Fruit fly (Drosophila melanogaster): ENCODE measurements around the gene fz2.
A peak's percentile ranks its signal among the peaks of the same experiment; 100 is the strongest.

fz2 gene

DNA sequence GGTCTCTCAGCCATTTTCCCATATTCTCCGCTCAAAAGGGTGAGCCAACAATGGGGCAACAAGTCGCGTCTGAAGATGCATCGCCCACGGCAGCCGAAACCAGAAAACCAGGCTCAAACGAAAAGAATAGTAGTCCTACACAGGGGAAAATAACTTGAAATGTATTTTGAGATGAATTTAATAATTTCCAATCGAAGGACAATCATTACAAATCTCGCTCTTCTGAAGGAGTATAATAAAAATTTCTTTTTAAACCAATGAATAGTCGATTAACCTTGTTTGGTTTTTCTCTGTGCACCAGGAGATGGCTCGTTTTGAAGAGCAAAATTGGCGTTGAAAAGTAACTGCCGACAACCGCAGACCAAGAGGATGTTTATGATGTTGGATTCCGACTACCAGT is 75.3 kb downstream of the fz2 start (continued):
- no peak for TF ChIP-seq Stat92E (GFP tag; optimal IDR thresholded peaks at IDR 0.05)
- no peak for TF ChIP-seq zfh2 (GFP tag; optimal IDR thresholded peaks at IDR 0.05)
- peak in 1 of 3 experiments; percentile 56 for TF ChIP-seq lola (GFP tag; optimal IDR thresholded peaks at IDR 0.05)
- TF ChIP-seq sna (GFP tag; IDR thresholded peaks at IDR 0.05; ENCODE audit: partially characterized antibody), result no peak
- peak; percentile 61 for TF ChIP-seq gem (tag; optimal IDR thresholded peaks at IDR 0.05)
- TF ChIP-seq NC2α (GFP tag; optimal IDR thresholded peaks at IDR 0.05), result no peak
- TF ChIP-seq CG9609 (GFP tag; optimal IDR thresholded peaks at IDR 0.05), result peak; percentile 17
- 0 out of 3 replicates have a peak, but pooled peaks have one; percentile 10 for TF ChIP-seq ken (GFP tag; IDR thresholded peaks at IDR 0.05)
- no peak for TF ChIP-seq pan (optimal IDR thresholded peaks at IDR 0.05)
- TF ChIP-seq pan (GFP tag; optimal IDR thresholded peaks at IDR 0.05 in 1 of 2, IDR thresholded peaks at IDR 0.05 in 1 of 2), result peak in 1 of 2 experiments; percentile 38
- peak; percentile 41 for TF ChIP-seq D19A (tag; optimal IDR thresholded peaks at IDR 0.05)
- TF ChIP-seq CG32767 (GFP tag; IDR thresholded peaks at IDR 0.05), result no peak
- TF ChIP-seq trh (GFP tag; optimal IDR thresholded peaks at IDR 0.05), result no peak
- peak; percentile 84 for TF ChIP-seq corto (GFP tag; optimal IDR thresholded peaks at IDR 0.05)
- peak; percentile 19; the same call in 1 of the 3 replicates for TF ChIP-seq CG2199 (GFP tag; IDR thresholded peaks at IDR 0.05)
- no peak for TF ChIP-seq CG11093 (GFP tag; IDR thresholded peaks at IDR 0.05)
- no peak for TF ChIP-seq ham (GFP tag; IDR thresholded peaks at IDR 0.05)
- peak; percentile 44 for TF ChIP-seq az2 (GFP tag; optimal IDR thresholded peaks at IDR 0.05)
- TF ChIP-seq CG17359 (tag; optimal IDR thresholded peaks at IDR 0.05), result peak; percentile 32
- no peak for TF ChIP-seq CG31388 (GFP tag; optimal IDR thresholded peaks at IDR 0.05)
- no peak for TF ChIP-seq CG18619 (GFP tag; optimal IDR thresholded peaks at IDR 0.05)
- TF ChIP-seq lmd (GFP tag; IDR thresholded peaks at IDR 0.05), result peak; percentile 32
- 0 out of 3 replicates have a peak, but pooled peaks have one; percentile 27 for TF ChIP-seq H15 (GFP tag; IDR thresholded peaks at IDR 0.05)
- TF ChIP-seq CG17912 (GFP tag; optimal IDR thresholded peaks at IDR 0.05), result no peak
- no peak for TF ChIP-seq Dip2 (GFP tag; IDR thresholded peaks at IDR 0.05)
- peak; percentile 35 for TF ChIP-seq grau (tag; optimal IDR thresholded peaks at IDR 0.05)
- peak; percentile 45 for TF ChIP-seq Xbp1 (GFP tag; optimal IDR thresholded peaks at IDR 0.05)
- no peak for TF ChIP-seq gfzf (GFP tag; optimal IDR thresholded peaks at IDR 0.05)
- peak in 1 of 2 experiments; percentile 34 for TF ChIP-seq dpn (GFP tag; optimal IDR thresholded peaks at IDR 0.05)
- no peak for TF ChIP-seq dimm (GFP tag; IDR thresholded peaks at IDR 0.05)
- TF ChIP-seq CG6813 (GFP tag; optimal IDR thresholded peaks at IDR 0.05), result no peak
- no peak for TF ChIP-seq D (optimal IDR thresholded peaks at IDR 0.05)
- peak; percentile 35 for TF ChIP-seq D (GFP tag; optimal IDR thresholded peaks at IDR 0.05)
- no peak for TF ChIP-seq Fer3 (tag; optimal IDR thresholded peaks at IDR 0.05)
- TF ChIP-seq lbe (GFP tag; optimal IDR thresholded peaks at IDR 0.05), result peak; percentile 76
- peak; percentile 89 for TF ChIP-seq sens (GFP tag)
- TF ChIP-seq CG8388 (GFP tag; optimal IDR thresholded peaks at IDR 0.05), result peak; percentile 33
- TF ChIP-seq gsb-n (tag; optimal IDR thresholded peaks at IDR 0.05), result peak; percentile 44
- TF ChIP-seq dan (GFP tag; IDR thresholded peaks at IDR 0.05), result no peak
- TF ChIP-seq phol (tag; optimal IDR thresholded peaks at IDR 0.05), result peak; percentile 45
- no peak for TF ChIP-seq CG12299 (tag; optimal IDR thresholded peaks at IDR 0.05)
- peak; percentile 76 for TF ChIP-seq Xrp1 (GFP tag; IDR thresholded peaks at IDR 0.05)
- no peak for TF ChIP-seq eve (GFP tag; optimal IDR thresholded peaks at IDR 0.05)
- 0 out of 2 replicates have a peak, but pooled peaks have one; percentile 13 for TF ChIP-seq CG4404 (GFP tag; IDR thresholded peaks at IDR 0.05)
- no peak for TF ChIP-seq CG11723 (GFP tag; optimal IDR thresholded peaks at IDR 0.05)
- peak; percentile 20 for TF ChIP-seq shn (GFP tag; optimal IDR thresholded peaks at IDR 0.05)
- peak; percentile 5 for TF ChIP-seq stwl (tag; optimal IDR thresholded peaks at IDR 0.05)
- TF ChIP-seq CG18262 (tag; optimal IDR thresholded peaks at IDR 0.05), result peak; percentile 64
- TF ChIP-seq CG10267 (tag; optimal IDR thresholded peaks at IDR 0.05), result peak; percentile 50
- no peak for TF ChIP-seq CG4617 (GFP tag; optimal IDR thresholded peaks at IDR 0.05; ENCODE audit: borderline replicate concordance)
- TF ChIP-seq GATAe (GFP tag; conservative IDR thresholded peaks at IDR 0.05), result no peak
